Worm (Caenorhabditis elegans) whole organism, midembryonic: ENCODE measurements around the gene C14C10.2.

Source experiments
- T22C8.4 ChIP-seq: fragments of 200-800 bp; sonication (Bioruptor generic); IDR thresholded peaks from 2 replicates; pipeline ENCODE4 v1.3.6; 2022; ENCODE audit warnings: missing genetic modification characterization, missing compliant biosample characterization
- cog-1 ChIP-seq: sonication (generic microtip); optimal IDR thresholded peaks from 2 replicates; lab custom pipeline; 2016; ENCODE audit warnings: missing genetic modification characterization, missing compliant biosample characterization
- flt-1 ChIP-seq: fragments of 200-800 bp; sonication (Bioruptor generic); IDR thresholded peaks from 2 replicates; pipeline ENCODE4 v1.3.6; 2022; ENCODE audit warnings: missing genetic modification characterization, missing compliant biosample characterization
- klf-2 ChIP-seq: fragments of 200-800 bp; sonication (Bioruptor generic); conservative IDR thresholded peaks from 2 replicates; pipeline ENCODE4 v1.3.6; 2022; ENCODE audit warnings: missing genetic modification reagents, missing genetic modification characterization, missing compliant biosample characterization
- med-1 ChIP-seq: sonication (generic microtip); optimal IDR thresholded peaks from 2 replicates; lab custom pipeline; 2017; ENCODE audit warnings: missing genetic modification characterization, mild to moderate bottlenecking, missing compliant biosample characterization, antibody characterized with exemption, missing genetic modification reagents; ENCODE audit not compliant: insufficient read depth
- ref-1 ChIP-seq: fragments of 200-800 bp; sonication (Bioruptor generic); conservative IDR thresholded peaks from 2 replicates; pipeline ENCODE4 v1.3.6; 2022; ENCODE audit warnings: missing genetic modification reagents, missing genetic modification characterization, missing compliant biosample characterization
- tab-1 ChIP-seq: fragments of 200-800 bp; sonication (Bioruptor generic); IDR thresholded peaks from 2 replicates; pipeline ENCODE4 v1.3.6; 2022; ENCODE audit warnings: missing genetic modification characterization, missing compliant biosample characterization
- ztf-23 ChIP-seq: fragments of 200-800 bp; sonication (Bioruptor generic); IDR thresholded peaks from 2 replicates; pipeline ENCODE4 v1.3.6; 2022; ENCODE audit warnings: missing genetic modification reagents, missing genetic modification characterization, missing compliant biosample characterization
- ztf-29 ChIP-seq: fragments of 200-800 bp; sonication (Bioruptor generic); IDR thresholded peaks from 2 replicates; pipeline ENCODE4 v1.3.6; 2022; ENCODE audit warnings: missing genetic modification reagents, missing genetic modification characterization, missing compliant biosample characterization

C14C10.2 gene

DNA sequence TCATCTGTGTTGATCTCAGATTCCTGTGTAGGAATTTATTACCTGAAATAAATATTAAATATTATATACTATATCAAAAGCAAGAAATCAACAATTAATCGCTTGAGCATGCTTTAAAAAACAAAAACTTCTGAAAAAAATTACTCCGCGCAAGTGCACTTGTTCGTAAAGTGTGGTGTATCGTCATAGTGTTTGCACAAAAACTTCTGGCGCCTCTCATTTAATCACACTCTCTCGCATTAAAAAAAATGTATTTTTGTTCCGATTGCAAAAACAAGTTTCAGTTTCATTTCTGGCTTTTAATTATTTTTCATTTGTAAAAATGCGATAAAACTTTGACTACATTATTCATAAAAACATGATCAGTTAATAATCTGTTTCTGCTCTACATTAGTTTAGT lies 6.8 kb upstream of the C14C10.2 start, which contains the start of the genes C14C10.10 and ril-2:
TSS of gene C14C10.10 (minus strand) at position 19 of the 400 bp plus-strand sequence.
TSS of gene ril-2 (minus strand) at position 48 of the 400 bp plus-strand sequence.
- TF ChIP-seq T22C8.4 (GFP tag; lab: Robert Waterston, UW): no peak

DNA sequence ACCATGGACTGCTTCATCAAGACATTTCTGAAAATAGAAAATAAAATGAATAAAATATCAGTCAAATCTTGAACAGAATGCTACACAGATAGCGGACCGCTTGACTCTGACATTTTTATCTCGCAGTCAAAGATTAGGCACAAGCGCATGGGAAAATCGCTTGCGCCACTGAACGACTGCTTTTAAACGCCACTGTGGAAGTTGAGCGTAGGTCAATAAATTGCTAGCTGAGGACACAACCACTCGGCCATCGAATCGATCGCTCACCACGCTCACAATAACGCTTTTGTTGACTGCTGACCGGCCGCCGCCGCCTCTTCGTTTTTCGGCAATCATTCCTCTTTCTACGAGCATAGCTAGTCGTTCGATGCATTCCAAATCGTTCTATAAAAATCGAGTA lies 4.5 kb upstream of the C14C10.2 start:
- 0 out of 2 replicates have a peak, but pooled peaks have one; percentile 49 for TF ChIP-seq klf-2 (GFP tag; lab: Robert Waterston, UW)
- TF ChIP-seq flt-1: peak; percentile 87
- peak; percentile 48; the same call in 1 of the 2 replicates for TF ChIP-seq ref-1
- peak; percentile 78 for TF ChIP-seq ztf-23 (GFP tag; lab: Robert Waterston, UW)
- peak; percentile 80; the same call in 1 of the 2 replicates for TF ChIP-seq tab-1
- peak; percentile 82 for TF ChIP-seq ztf-29
- TF ChIP-seq T22C8.4 (GFP tag; lab: Robert Waterston, UW): peak; percentile 69; the same call in 1 of the 2 replicates
- peak; percentile 15 for TF ChIP-seq med-1 (GFP tag; lab: Kevin White, UChicago)
- peak; percentile 58 for TF ChIP-seq cog-1 (tag; lab: Kevin White, UChicago)

- TF ChIP-seq ref-1: no peak
- TF ChIP-seq med-1 (GFP tag; lab: Kevin White, UChicago): no peak
- TF ChIP-seq ztf-29: no peak
- no peak for TF ChIP-seq klf-2 (GFP tag; lab: Robert Waterston, UW)
- no peak for TF ChIP-seq tab-1
- no peak for TF ChIP-seq flt-1
- no peak for TF ChIP-seq cog-1 (tag; lab: Kevin White, UChicago)
- no peak for TF ChIP-seq ztf-23 (GFP tag; lab: Robert Waterston, UW)
- no peak for TF ChIP-seq T22C8.4 (GFP tag; lab: Robert Waterston, UW)
Observed at ce11 chrV:12596196-12596595, 3.9 kb upstream of the C14C10.2 start, which contains the start of gene mma-1. TSS of gene mma-1 (minus strand) at chrV:12596296.

DNA sequence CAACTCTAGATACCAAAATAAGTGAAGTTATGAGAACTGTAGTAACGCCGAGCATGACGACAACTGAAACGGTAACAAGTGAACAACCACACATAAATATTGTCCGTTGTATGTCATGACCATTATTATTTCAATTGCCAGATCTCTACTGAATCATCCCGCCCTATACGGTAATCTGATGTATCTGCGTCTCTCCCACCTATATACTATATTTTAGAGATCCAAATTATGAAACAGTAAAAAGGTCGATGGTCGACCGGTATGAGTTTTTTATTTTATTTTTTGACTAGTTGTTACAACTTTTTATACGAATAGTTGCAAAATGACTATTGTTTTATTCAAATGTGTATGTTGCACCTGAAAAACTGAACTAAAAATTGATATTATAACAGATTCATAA lies 1.7 kb downstream of the C14C10.2 start, which contains the start of gene ttr-43:
TSS of gene ttr-43 (minus strand) at position 101 of the 400 bp plus-strand sequence.
- TF ChIP-seq klf-2 (GFP tag; lab: Robert Waterston, UW): no peak
- TF ChIP-seq tab-1: no peak
- TF ChIP-seq ztf-23 (GFP tag; lab: Robert Waterston, UW): no peak
- TF ChIP-seq med-1 (GFP tag; lab: Kevin White, UChicago): no peak
- TF ChIP-seq ztf-29: no peak
- TF ChIP-seq ref-1: no peak
- TF ChIP-seq cog-1 (tag; lab: Kevin White, UChicago): no peak
- no peak for TF ChIP-seq T22C8.4 (GFP tag; lab: Robert Waterston, UW)
- no peak for TF ChIP-seq flt-1

- TF ChIP-seq ref-1: no peak
- TF ChIP-seq tab-1: no peak
- no peak for TF ChIP-seq ztf-29
- TF ChIP-seq ztf-23 (GFP tag; lab: Robert Waterston, UW): no peak
- no peak for TF ChIP-seq klf-2 (GFP tag; lab: Robert Waterston, UW)
Observed at ce11 chrV:12588030-12588429, 4.2 kb downstream of the C14C10.2 start, which contains the start of gene C14C10.1. TSS of gene C14C10.1 (plus strand) at chrV:12588330.

DNA sequence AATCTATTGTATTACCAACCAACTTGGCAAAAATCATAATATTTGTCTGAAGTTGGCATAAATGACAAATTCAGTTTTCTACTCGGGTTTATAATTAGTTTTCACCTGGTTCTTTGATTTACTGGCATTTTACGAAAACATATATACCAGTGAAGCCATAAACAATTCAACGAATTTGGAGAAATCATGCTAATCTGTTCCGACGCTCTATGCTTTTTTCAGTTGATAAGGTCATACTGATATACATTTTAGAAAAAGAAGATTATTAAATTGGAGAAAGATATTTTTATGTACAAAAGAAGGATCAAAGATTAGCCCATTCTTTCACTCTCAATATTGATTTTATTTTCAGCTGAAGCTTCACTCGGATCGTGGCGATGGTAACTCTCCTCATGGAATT lies 5.5 kb downstream of the C14C10.2 start:
- TF ChIP-seq tab-1 (no peak), ztf-23 (GFP tag; lab: Robert Waterston, UW) (no peak), flt-1 (no peak), cog-1 (tag; lab: Kevin White, UChicago) (no peak), ztf-29 (no peak), T22C8.4 (GFP tag; lab: Robert Waterston, UW) (no peak), klf-2 (GFP tag; lab: Robert Waterston, UW) (no peak), med-1 (GFP tag; lab: Kevin White, UChicago) (no peak)

DNA sequence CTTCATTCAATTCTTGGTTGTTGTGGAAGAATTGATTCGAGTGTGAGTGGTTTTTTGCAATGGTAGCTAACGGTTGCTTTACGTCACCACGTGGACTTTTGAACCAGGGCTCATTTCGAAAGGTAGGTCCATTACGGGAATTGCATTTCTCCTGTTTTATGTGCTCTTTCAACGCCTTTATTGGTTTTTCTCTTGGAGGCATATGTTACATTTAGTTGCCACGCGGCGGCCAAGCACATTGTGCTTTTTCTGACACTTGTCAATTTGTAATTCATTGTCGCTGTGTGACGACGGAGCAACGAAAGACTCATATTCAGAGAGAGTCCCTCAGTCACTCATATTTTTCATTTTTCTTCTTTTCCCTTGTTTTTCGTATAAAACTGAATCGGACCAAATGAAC lies 7.5 kb downstream of the C14C10.2 start:
- TF ChIP-seq flt-1: no peak
- TF ChIP-seq ref-1: no peak

ce11 chrV:12583421-12583820 lies 8.9 kb downstream of the C14C10.2 start:
- TF ChIP-seq flt-1 (no peak), med-1 (GFP tag; lab: Kevin White, UChicago) (no peak), tab-1 (no peak)

ce11 chrV:12579299-12579698 lies 13.0 kb downstream of the C14C10.2 start, which contains the start of gene E02A10.3:
TSS of gene E02A10.3 (plus strand) at chrV:12579599.
- TF ChIP-seq flt-1 (no peak), tab-1 (no peak), klf-2 (GFP tag; lab: Robert Waterston, UW) (no peak)

- TF ChIP-seq tab-1 (no peak), flt-1 (no peak), ztf-23 (GFP tag; lab: Robert Waterston, UW) (no peak), klf-2 (GFP tag; lab: Robert Waterston, UW) (no peak), ref-1 (no peak), T22C8.4 (GFP tag; lab: Robert Waterston, UW) (no peak), ztf-29 (no peak), med-1 (GFP tag; lab: Kevin White, UChicago) (no peak), cog-1 (tag; lab: Kevin White, UChicago) (no peak)
Observed at ce11 chrV:12576495-12576947, 15.8 kb downstream of the C14C10.2 start, which contains the start of gene grl-23. TSS of gene grl-23 (minus strand) at chrV:12576897.

DNA sequence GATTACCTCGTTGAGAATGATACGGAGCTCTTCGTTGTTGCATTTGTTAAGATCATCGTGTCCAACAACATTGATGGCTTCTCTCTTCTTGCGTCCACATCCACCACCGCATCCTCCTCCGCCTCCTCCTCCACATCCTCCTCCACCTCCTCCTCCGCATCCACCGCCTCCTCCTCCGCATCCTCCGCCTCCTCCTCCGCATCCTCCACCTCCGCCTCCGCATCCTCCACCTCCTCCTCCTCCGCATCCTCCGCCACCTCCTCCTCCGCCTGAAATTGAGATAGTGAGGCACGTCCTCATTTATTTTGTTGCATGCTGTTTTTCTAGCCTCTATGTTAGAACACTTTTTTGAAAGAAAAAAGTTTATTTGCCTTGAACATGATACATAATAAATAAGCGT lies 16.4 kb downstream of the C14C10.2 start:
- no peak for TF ChIP-seq T22C8.4 (GFP tag; lab: Robert Waterston, UW)
- TF ChIP-seq tab-1: no peak
- no peak for TF ChIP-seq flt-1
- no peak for TF ChIP-seq ztf-29
- no peak for TF ChIP-seq ref-1
- TF ChIP-seq med-1 (GFP tag; lab: Kevin White, UChicago): no peak
- TF ChIP-seq klf-2 (GFP tag; lab: Robert Waterston, UW): no peak
- no peak for TF ChIP-seq ztf-23 (GFP tag; lab: Robert Waterston, UW)
- TF ChIP-seq cog-1 (tag; lab: Kevin White, UChicago): no peak
